Worm (Caenorhabditis elegans): ENCODE measurements around the gene spp-19.
"Not testable (repeated sequence)": the region's sequence is repeated elsewhere in the genome, so short reads cannot be mapped to it uniquely, and the experiment has no call there.

spp-19 gene

ce11 chrV:6561592-6561991 is at the start of gene spp-19:
TSS of gene spp-19 (minus strand) at chrV:6561692.
- TF ChIP-seq sea-1 (GFP tag; conservative IDR thresholded peaks at IDR 0.05) (no peak), tbx-37 (GFP tag; conservative IDR thresholded peaks at IDR 0.05) (no peak), flt-1 (GFP tag; IDR thresholded peaks at IDR 0.05) (no peak), tra-4 (tag; optimal IDR thresholded peaks at IDR 0.05) (no peak), F13C5.2 (tag; optimal IDR thresholded peaks at IDR 0.05) (no peak), pes-1 (GFP tag; IDR thresholded peaks at IDR 0.05) (no peak)

ce11 chrV:6611058-6611457 is 49.6 kb upstream of the spp-19 start, which contains the start of gene gon-14:
TSS of gene gon-14 (minus strand) at chrV:6611158.
- TF ChIP-seq ceh-13 (GFP tag; optimal IDR thresholded peaks at IDR 0.05) (no peak), tbx-37 (GFP tag; conservative IDR thresholded peaks at IDR 0.05) (no peak), aly-1 (tag; optimal IDR thresholded peaks at IDR 0.05) (no peak), F13C5.2 (tag; optimal IDR thresholded peaks at IDR 0.05) (no peak), tbx-11 (GFP tag; IDR thresholded peaks at IDR 0.05) (no peak), scrt-1 (GFP tag; IDR thresholded peaks at IDR 0.05) (no peak), ama-1 (optimal IDR thresholded peaks at IDR 0.05) (no peak), B0310.2 (tag; optimal IDR thresholded peaks at IDR 0.05) (no peak), ets-7 (tag; optimal IDR thresholded peaks at IDR 0.05) (no peak), hmg-4 (GFP tag; optimal IDR thresholded peaks at IDR 0.05) (no peak), flt-1 (GFP tag; IDR thresholded peaks at IDR 0.05) (no peak), pes-1 (GFP tag; IDR thresholded peaks at IDR 0.05) (no peak)

ce11 chrV:6606197-6606596 is 44.7 kb upstream of the spp-19 start:
- TF ChIP-seq ets-7 (tag; optimal IDR thresholded peaks at IDR 0.05) (no peak), ceh-36 (tag; optimal IDR thresholded peaks at IDR 0.05) (no peak), ceh-13 (GFP tag; optimal IDR thresholded peaks at IDR 0.05) (no peak), sea-1 (GFP tag; conservative IDR thresholded peaks at IDR 0.05) (no peak), scrt-1 (GFP tag; IDR thresholded peaks at IDR 0.05) (no peak), aly-1 (tag; optimal IDR thresholded peaks at IDR 0.05) (no peak), hmbx-1 (tag; optimal IDR thresholded peaks at IDR 0.05) (no peak), B0310.2 (tag; optimal IDR thresholded peaks at IDR 0.05) (no peak), ama-1 (optimal IDR thresholded peaks at IDR 0.05) (no peak), tbx-11 (GFP tag; IDR thresholded peaks at IDR 0.05) (no peak), flt-1 (GFP tag; IDR thresholded peaks at IDR 0.05) (no peak), tra-4 (tag; optimal IDR thresholded peaks at IDR 0.05) (no peak), tbx-37 (GFP tag; conservative IDR thresholded peaks at IDR 0.05) (no peak), F13C5.2 (tag; optimal IDR thresholded peaks at IDR 0.05) (no peak), pes-1 (GFP tag; IDR thresholded peaks at IDR 0.05) (no peak), hnd-1 (tag; optimal IDR thresholded peaks at IDR 0.05) (no peak), hmg-4 (GFP tag; optimal IDR thresholded peaks at IDR 0.05) (no peak)

ce11 chrV:6605275-6605674 is 43.8 kb upstream of the spp-19 start, which contains the start of gene ZK1055.7:
TSS of gene ZK1055.7 (minus strand) at chrV:6605375.
- no peak for TF ChIP-seq pes-1 (GFP tag; IDR thresholded peaks at IDR 0.05)
- no peak for TF ChIP-seq tbx-11 (GFP tag; IDR thresholded peaks at IDR 0.05)
- TF ChIP-seq F13C5.2 (tag; optimal IDR thresholded peaks at IDR 0.05): no peak

DNA sequence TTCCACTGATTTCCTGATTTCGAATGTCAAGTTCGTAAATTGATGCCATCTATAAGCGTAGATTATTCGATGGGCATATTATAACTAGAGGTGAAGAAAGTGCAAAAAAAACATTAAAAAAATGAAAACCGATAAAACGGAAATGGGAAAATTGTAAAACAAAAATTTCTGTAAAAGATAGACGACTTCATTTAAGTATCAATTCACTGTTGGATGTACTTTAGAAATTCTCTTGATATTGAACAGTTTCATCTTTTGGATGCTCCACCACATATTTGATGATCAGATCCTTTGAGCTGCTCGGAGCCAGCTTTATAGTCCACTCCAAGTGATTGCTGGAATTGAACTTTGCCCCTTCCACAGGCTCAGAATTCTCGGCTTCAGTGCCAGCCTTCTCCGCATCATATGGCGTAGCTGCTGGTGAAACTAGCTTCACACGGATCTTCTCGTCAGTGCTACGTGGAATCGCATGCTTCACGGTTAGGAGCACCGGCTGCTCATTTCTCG is 41.1 kb upstream of the spp-19 start, which contains the start of gene ZK1055.6:
ZK1055.6 (minus strand) TSS at position 51 of the 507 bp plus-strand sequence.
- TF ChIP-seq tbx-37 (GFP tag; conservative IDR thresholded peaks at IDR 0.05) (no peak), ama-1 (optimal IDR thresholded peaks at IDR 0.05) (no peak), B0310.2 (tag; optimal IDR thresholded peaks at IDR 0.05) (no peak), ets-7 (tag; optimal IDR thresholded peaks at IDR 0.05) (no peak), hnd-1 (tag; optimal IDR thresholded peaks at IDR 0.05) (no peak), ceh-13 (GFP tag; optimal IDR thresholded peaks at IDR 0.05) (no peak), F13C5.2 (tag; optimal IDR thresholded peaks at IDR 0.05) (no peak), hmbx-1 (tag; optimal IDR thresholded peaks at IDR 0.05) (no peak), tbx-11 (GFP tag; IDR thresholded peaks at IDR 0.05) (no peak), aly-1 (tag; optimal IDR thresholded peaks at IDR 0.05) (no peak), hmg-4 (GFP tag; optimal IDR thresholded peaks at IDR 0.05) (no peak), flt-1 (GFP tag; IDR thresholded peaks at IDR 0.05) (no peak)

ce11 chrV:6593700-6594244 is 32.3 kb upstream of the spp-19 start, which contains the start of gene hcp-1:
TSS of gene hcp-1 (plus strand) at chrV:6594194.
- no peak for TF ChIP-seq tbx-37 (GFP tag; conservative IDR thresholded peaks at IDR 0.05)
- TF ChIP-seq tbx-11 (GFP tag; IDR thresholded peaks at IDR 0.05): no peak
- no peak for TF ChIP-seq pes-1 (GFP tag; IDR thresholded peaks at IDR 0.05)
- TF ChIP-seq ama-1 (optimal IDR thresholded peaks at IDR 0.05): no peak
- TF ChIP-seq aly-1 (tag; optimal IDR thresholded peaks at IDR 0.05): no peak
- TF ChIP-seq ets-7 (tag; optimal IDR thresholded peaks at IDR 0.05): no peak
- TF ChIP-seq sea-1 (GFP tag; conservative IDR thresholded peaks at IDR 0.05): no peak
- TF ChIP-seq hmbx-1 (tag; optimal IDR thresholded peaks at IDR 0.05): no peak
- TF ChIP-seq F13C5.2 (tag; optimal IDR thresholded peaks at IDR 0.05): no peak
- no peak for TF ChIP-seq ceh-36 (tag; optimal IDR thresholded peaks at IDR 0.05)
- no peak for TF ChIP-seq B0310.2 (tag; optimal IDR thresholded peaks at IDR 0.05)
- TF ChIP-seq flt-1 (GFP tag; IDR thresholded peaks at IDR 0.05): no peak
- TF ChIP-seq hmg-4 (GFP tag; optimal IDR thresholded peaks at IDR 0.05): no peak
- no peak for TF ChIP-seq scrt-1 (GFP tag; IDR thresholded peaks at IDR 0.05)
- no peak for TF ChIP-seq ceh-13 (GFP tag; optimal IDR thresholded peaks at IDR 0.05)
- TF ChIP-seq hnd-1 (tag; optimal IDR thresholded peaks at IDR 0.05): no peak
- no peak for TF ChIP-seq tra-4 (tag; optimal IDR thresholded peaks at IDR 0.05)

DNA sequence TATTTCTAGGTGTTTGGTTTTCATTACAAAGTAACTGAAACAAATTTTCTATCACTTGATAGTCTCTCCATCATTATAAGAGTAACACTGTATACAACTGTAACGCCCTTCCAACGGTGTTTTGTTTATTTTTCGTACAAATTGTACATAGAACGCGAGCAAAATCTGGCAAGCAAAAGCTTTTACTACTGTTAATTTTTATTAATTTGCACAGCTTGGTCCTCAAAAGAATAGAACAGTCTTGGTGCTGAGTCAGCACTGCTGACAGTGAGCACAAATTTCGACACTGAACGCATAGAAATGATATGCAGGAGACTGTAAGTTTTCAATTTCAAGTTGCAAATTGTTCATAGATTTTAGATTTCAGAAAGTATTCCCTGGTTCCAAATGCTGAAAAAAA is 28.8 kb upstream of the spp-19 start, which contains the start of gene ZK1055.2:
ZK1055.2 (plus strand) TSS at position 301 of the 400 bp plus-strand sequence.
- no peak for TF ChIP-seq F13C5.2 (tag; optimal IDR thresholded peaks at IDR 0.05)
- TF ChIP-seq ceh-13 (GFP tag; optimal IDR thresholded peaks at IDR 0.05): no peak
- TF ChIP-seq flt-1 (GFP tag; IDR thresholded peaks at IDR 0.05): no peak
- TF ChIP-seq B0310.2 (tag; optimal IDR thresholded peaks at IDR 0.05): no peak

DNA sequence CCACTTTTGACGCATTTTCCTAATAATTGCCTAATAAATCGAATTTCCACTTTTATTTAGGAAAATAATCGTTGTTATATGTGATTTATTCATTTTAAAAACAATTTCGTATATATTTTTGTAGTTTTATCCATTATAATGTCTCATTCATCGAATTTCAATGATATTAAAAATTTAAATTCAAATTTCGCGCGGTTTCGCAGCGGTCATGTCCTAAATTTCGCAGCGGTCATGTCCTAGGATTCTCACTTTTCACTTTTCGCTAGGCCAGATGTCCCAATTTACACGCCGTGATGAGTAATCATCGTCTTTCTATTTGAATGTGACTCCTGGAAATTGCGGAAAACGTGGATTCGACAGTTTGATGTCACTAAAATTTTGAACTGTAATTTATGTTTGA is 20.3 kb upstream of the spp-19 start, which contains the start of gene ZK1055.4:
ZK1055.4 (plus strand) TSS at position 301 of the 400 bp plus-strand sequence.
- not testable (repeated sequence) for TF ChIP-seq B0310.2 (tag; optimal IDR thresholded peaks at IDR 0.05); ceh-13 (GFP tag; optimal IDR thresholded peaks at IDR 0.05); aly-1 (tag; optimal IDR thresholded peaks at IDR 0.05)
